Worm (Caenorhabditis elegans): ENCODE results near the gene idpp-6.

ce11 chrX:6795843-6796521 lies 13.0 kb downstream of the idpp-6 start:
- TF ChIP-seq tbx-37 (GFP tag; conservative IDR thresholded peaks at IDR 0.05) (no peak), ceh-36 (tag; optimal IDR thresholded peaks at IDR 0.05) (no peak)

Data from whole organism, early embryonic.